Worm (Caenorhabditis elegans) whole organism, midembryonic: ENCODE results near the gene ctf-4.

Experiments used
- T22C8.4 ChIP-seq: fragments of 200-800 bp; sonication (Bioruptor generic); IDR thresholded peaks from 2 replicates; pipeline ENCODE4 v1.3.6; 2022; ENCODE audit warnings: missing genetic modification characterization, missing compliant biosample characterization
- flt-1 ChIP-seq: fragments of 200-800 bp; sonication (Bioruptor generic); IDR thresholded peaks from 2 replicates; pipeline ENCODE4 v1.3.6; 2022; ENCODE audit warnings: missing genetic modification characterization, missing compliant biosample characterization
- klf-2 ChIP-seq: fragments of 200-800 bp; sonication (Bioruptor generic); conservative IDR thresholded peaks from 2 replicates; pipeline ENCODE4 v1.3.6; 2022; ENCODE audit warnings: missing genetic modification reagents, missing genetic modification characterization, missing compliant biosample characterization
- med-1 ChIP-seq: sonication (generic microtip); optimal IDR thresholded peaks from 2 replicates; lab custom pipeline; 2017; ENCODE audit warnings: missing genetic modification characterization, mild to moderate bottlenecking, missing compliant biosample characterization, antibody characterized with exemption, missing genetic modification reagents; ENCODE audit not compliant: insufficient read depth
- tab-1 ChIP-seq: fragments of 200-800 bp; sonication (Bioruptor generic); IDR thresholded peaks from 2 replicates; pipeline ENCODE4 v1.3.6; 2022; ENCODE audit warnings: missing genetic modification characterization, missing compliant biosample characterization
- ztf-23 ChIP-seq: fragments of 200-800 bp; sonication (Bioruptor generic); IDR thresholded peaks from 2 replicates; pipeline ENCODE4 v1.3.6; 2022; ENCODE audit warnings: missing genetic modification reagents, missing genetic modification characterization, missing compliant biosample characterization

ce11 chrV:11004094-11004493, 38.8 kb upstream of the ctf-4 start:
- TF ChIP-seq flt-1 (GFP tag; lab: Robert Waterston, UW), result no peak
- TF ChIP-seq klf-2 (GFP tag; lab: Robert Waterston, UW), result no peak
- TF ChIP-seq ztf-23 (GFP tag; lab: Robert Waterston, UW), result no peak
- TF ChIP-seq T22C8.4 (GFP tag; lab: Robert Waterston, UW), result no peak
- no peak for TF ChIP-seq med-1 (GFP tag; lab: Kevin White, UChicago)
- no peak for TF ChIP-seq tab-1 (GFP tag; lab: Robert Waterston, UW)
